Fruit fly (Drosophila melanogaster): ENCODE measurements around the gene Whamy.

Gene Whamy

dm6 chr3R:9770127-9770526 is 4.1 kb downstream of the Whamy start:
- TF ChIP-seq CrebA (GFP tag; optimal IDR thresholded peaks at IDR 0.05; ENCODE audit: borderline replicate concordance) (no peak), dmrt93B (GFP tag; optimal IDR thresholded peaks at IDR 0.05) (no peak)

DNA sequence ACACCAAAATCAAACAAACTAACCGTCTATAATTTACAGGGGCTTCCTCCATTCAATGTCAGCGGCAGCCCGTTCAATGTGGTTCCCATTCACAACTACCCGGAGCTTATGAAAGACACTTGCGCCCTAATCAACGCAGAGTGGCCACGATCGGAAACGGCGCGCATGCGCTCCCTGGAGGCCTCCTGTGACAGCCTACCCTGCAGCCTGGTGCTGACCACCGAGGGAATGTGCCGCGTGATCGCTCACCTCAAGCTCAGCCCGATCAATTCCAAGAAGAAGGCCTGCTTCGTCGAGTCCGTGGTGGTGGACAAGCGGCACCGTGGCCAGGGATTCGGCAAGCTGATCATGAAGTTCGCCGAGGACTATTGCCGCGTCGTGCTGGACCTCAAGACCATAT is 5.3 kb downstream of the Whamy start, which contains the start of gene MED6:
Gene MED6, minus strand, starts transcription at position 101 of the 400 bp plus-strand sequence.
- TF ChIP-seq Sp1 (GFP tag; optimal IDR thresholded peaks at IDR 0.05) (no peak), Jra (GFP tag; optimal IDR thresholded peaks at IDR 0.05) (no peak), brk (GFP tag; optimal IDR thresholded peaks at IDR 0.05) (no peak)

- TF ChIP-seq Jra (GFP tag; optimal IDR thresholded peaks at IDR 0.05) (peak; percentile 80), foxo (GFP tag; optimal IDR thresholded peaks at IDR 0.05) (peak in 1 of 2 experiments; percentile 84), jim (GFP tag; optimal IDR thresholded peaks at IDR 0.05) (peak; percentile 30), Rel (GFP tag; optimal IDR thresholded peaks at IDR 0.05) (no peak), Rel (tag; optimal IDR thresholded peaks at IDR 0.05) (peak; percentile 77), HLH106 (tag; optimal IDR thresholded peaks at IDR 0.05) (peak; percentile 54), Mio (GFP tag; optimal IDR thresholded peaks at IDR 0.05) (peak; percentile 31), Hnf4 (GFP tag; optimal IDR thresholded peaks at IDR 0.05) (peak; percentile 88), h (GFP tag; optimal IDR thresholded peaks at IDR 0.05) (peak; percentile 84), psq (GFP tag; optimal IDR thresholded peaks at IDR 0.05) (peak; percentile 50), GATAd (GFP tag; optimal IDR thresholded peaks at IDR 0.05) (no peak), sage (GFP tag; optimal IDR thresholded peaks at IDR 0.05) (no peak), rgr (GFP tag; optimal IDR thresholded peaks at IDR 0.05) (peak; percentile 88), dl (GFP tag; optimal IDR thresholded peaks at IDR 0.05; ENCODE audit: insufficient read depth in 1 of 2, partially characterized antibody in 2 of 2) (peak in 1 of 2 experiments; percentile 22), br (GFP tag; optimal IDR thresholded peaks at IDR 0.05) (peak; percentile 80), brk (GFP tag; optimal IDR thresholded peaks at IDR 0.05) (no peak), woc (GFP tag; optimal IDR thresholded peaks at IDR 0.05) (peak; percentile 60), lola (GFP tag; optimal IDR thresholded peaks at IDR 0.05) (no peak), sv (GFP tag; optimal IDR thresholded peaks at IDR 0.05) (peak; percentile 32), Dfd (GFP tag; optimal IDR thresholded peaks at IDR 0.05) (no peak), Hr83 (GFP tag; optimal IDR thresholded peaks at IDR 0.05; ENCODE audit: poor library complexity, severe bottlenecking) (peak; percentile 93), dsf (GFP tag; optimal IDR thresholded peaks at IDR 0.05; ENCODE audit: borderline replicate concordance) (peak; percentile 48), fru (GFP tag; optimal IDR thresholded peaks at IDR 0.05) (peak; percentile 70), N (GFP tag; optimal IDR thresholded peaks at IDR 0.05) (no peak), Hr78 (GFP tag; optimal IDR thresholded peaks at IDR 0.05) (no peak), ey (GFP tag; optimal IDR thresholded peaks at IDR 0.05) (peak; percentile 70), Myc (optimal IDR thresholded peaks at IDR 0.05) (peak; percentile 3), usp (GFP tag; optimal IDR thresholded peaks at IDR 0.05) (no peak), CG32264 (GFP tag; optimal IDR thresholded peaks at IDR 0.05) (peak; percentile 22), Dif (GFP tag; optimal IDR thresholded peaks at IDR 0.05; ENCODE audit: partially characterized antibody) (peak; percentile 42), dmrt93B (GFP tag; optimal IDR thresholded peaks at IDR 0.05) (no peak), tai (GFP tag; optimal IDR thresholded peaks at IDR 0.05) (no peak), OdsH (GFP tag; optimal IDR thresholded peaks at IDR 0.05) (peak; percentile 71), Vsx2 (GFP tag; optimal IDR thresholded peaks at IDR 0.05; ENCODE audit: partially characterized antibody) (no peak), Sp1 (GFP tag; optimal IDR thresholded peaks at IDR 0.05) (peak; percentile 50), CG9705 (GFP tag; optimal IDR thresholded peaks at IDR 0.05) (peak; percentile 62)
Measured at dm6 chr3R:9767620-9768592, 6.3 kb downstream of the Whamy start, which contains the start of gene Naa80. TSS of gene Naa80 (plus strand) at chr3R:9767834.

Measured in whole organism, wandering third instar larva.